Worm (Caenorhabditis elegans) whole organism, L4/young adult: Measurements from ENCODE around the gene dyci-1.

ENCODE experiments used
- W03F9.2 ChIP-seq: fragments of 150-350 bp; optimal IDR thresholded peaks from 2 replicates; lab custom pipeline; 2014; ENCODE audit warnings: missing biosample characterization, missing genetic modification characterization
- dao-5 ChIP-seq: sonication (generic microtip); optimal IDR thresholded peaks from 2 replicates; lab custom pipeline; 2016; ENCODE audit warnings: missing genotype, missing genetic modification characterization, moderate library complexity, missing compliant biosample characterization
- him-1 ChIP-seq: sonication (generic microtip); optimal IDR thresholded peaks from 2 replicates; lab custom pipeline; 2016; ENCODE audit warnings: missing genotype, missing genetic modification reagents, missing genetic modification characterization, missing compliant biosample characterization

DNA sequence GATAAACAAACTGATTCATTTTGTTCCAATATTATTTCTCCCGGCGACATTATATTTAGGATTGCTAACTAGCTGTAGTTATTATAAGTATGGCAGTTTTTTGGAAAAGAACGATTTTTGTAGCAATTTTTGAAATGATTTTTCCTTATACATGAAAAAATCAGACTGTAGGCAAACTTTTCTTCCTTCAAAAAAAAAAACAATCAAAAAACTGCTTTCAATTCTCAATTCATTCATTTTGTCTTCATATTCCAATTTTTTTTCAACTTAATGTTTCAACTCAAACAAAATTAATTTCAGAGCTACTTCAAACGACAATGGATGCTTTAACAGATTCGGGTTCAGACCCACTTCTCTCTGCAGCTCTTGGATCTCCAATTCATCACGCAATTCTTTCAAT, 26.7 kb upstream of the dyci-1 start, which contains the start of gene ceh-48:
- TF ChIP-seq him-1 (no peak), W03F9.2 (tag; lab: Kevin White, UChicago) (no peak), dao-5 (tag; lab: Kevin White, UChicago) (no peak)
